Worm (Caenorhabditis elegans): ENCODE results near the gene F13E9.5.

ce11 chrIV:10870158-10870557, 14.0 kb downstream of the F13E9.5 start:
- TF ChIP-seq nhr-11 (tag; optimal IDR thresholded peaks at IDR 0.05) = no peak
- TF ChIP-seq nhr-76 (tag; optimal IDR thresholded peaks at IDR 0.05) = no peak
- no peak for TF ChIP-seq nhr-12 (tag; optimal IDR thresholded peaks at IDR 0.05)
- TF ChIP-seq aly-2 (tag; optimal IDR thresholded peaks at IDR 0.05) = no peak
- TF ChIP-seq lsy-12 (tag; optimal IDR thresholded peaks at IDR 0.05) = no peak
- no peak for TF ChIP-seq ceh-28 (tag; optimal IDR thresholded peaks at IDR 0.05)
- no peak for TF ChIP-seq nhr-23 (tag; optimal IDR thresholded peaks at IDR 0.05)
- no peak for TF ChIP-seq mdl-1 (tag; optimal IDR thresholded peaks at IDR 0.05)
- no peak for TF ChIP-seq ztf-11 (tag; optimal IDR thresholded peaks at IDR 0.05)
- no peak for TF ChIP-seq lin-15B (tag; optimal IDR thresholded peaks at IDR 0.05)
- no peak for TF ChIP-seq snpc-4 (tag; optimal IDR thresholded peaks at IDR 0.05)
- no peak for TF ChIP-seq nhr-77 (tag; optimal IDR thresholded peaks at IDR 0.05)
- no peak for TF ChIP-seq ceh-16 (tag; optimal IDR thresholded peaks at IDR 0.05)
- no peak for TF ChIP-seq nhr-237 (tag; optimal IDR thresholded peaks at IDR 0.05)
